Worm (Caenorhabditis elegans): Measurements from ENCODE around the gene srg-41.

DNA sequence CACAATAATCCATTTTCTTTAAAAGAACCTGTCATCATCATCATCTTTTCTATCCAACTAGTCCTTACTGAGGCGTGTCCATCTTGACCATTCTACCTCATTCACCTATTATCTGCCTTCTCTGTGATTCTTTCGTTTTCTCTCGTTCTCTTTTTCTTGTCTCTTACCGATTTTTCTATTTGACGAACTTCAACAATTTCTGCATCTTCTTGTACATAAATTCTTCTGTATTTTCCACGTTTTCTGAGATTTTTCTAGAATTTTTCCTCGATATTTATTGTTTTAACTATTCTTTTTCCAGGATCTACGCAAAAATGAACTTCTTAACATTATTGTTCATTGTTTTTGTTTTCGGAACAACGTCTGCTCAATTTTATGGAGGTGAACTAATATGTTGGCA lies 21.2 kb upstream of the srg-41 start, which contains the start of gene cnc-10:
- no peak for TF ChIP-seq unc-55 (GFP tag; optimal IDR thresholded peaks at IDR 0.05)
- no peak for TF ChIP-seq nhr-10 (tag; optimal IDR thresholded peaks at IDR 0.05)

Measured in whole organism, L2 larva.